Worm (Caenorhabditis elegans): ENCODE results near the gene cdr-3.

Gene cdr-3

ce11 chrV:12369437-12369836 is 47.7 kb downstream of the cdr-3 start, which contains the start of gene gcy-13:
gcy-13 (minus strand) TSS chrV:12369537.
- no peak for TF ChIP-seq unc-86 (tag; optimal IDR thresholded peaks at IDR 0.05)
- TF ChIP-seq lim-6 (tag; optimal IDR thresholded peaks at IDR 0.05), result no peak
- TF ChIP-seq nhr-11 (tag; optimal IDR thresholded peaks at IDR 0.05), result no peak
- no peak for TF ChIP-seq unc-55 (GFP tag; optimal IDR thresholded peaks at IDR 0.05)
